Fruit fly (Drosophila melanogaster): Measurements from ENCODE around the gene CG31697.

The CG31697 gene

dm6 chr2L:19575626-19576298 is 40.5 kb downstream of the CG31697 start (continued):
- TF ChIP-seq chn (GFP tag; optimal IDR thresholded peaks at IDR 0.05) (peak; percentile 98), ken (GFP tag; IDR thresholded peaks at IDR 0.05) (peak; percentile 89), CG2120 (GFP tag; optimal IDR thresholded peaks at IDR 0.05) (peak; percentile 98), CG6254 (GFP tag; optimal IDR thresholded peaks at IDR 0.05) (peak; percentile 81), CG1233 (GFP tag; optimal IDR thresholded peaks at IDR 0.05) (peak; percentile 96), pita (GFP tag; optimal IDR thresholded peaks at IDR 0.05) (peak; percentile 62), TFAM (GFP tag; optimal IDR thresholded peaks at IDR 0.05) (peak; percentile 76), CG15011 (GFP tag; optimal IDR thresholded peaks at IDR 0.05) (peak; percentile 95), Hr39 (optimal IDR thresholded peaks at IDR 0.05) (no peak), CHES-1-like (GFP tag; optimal IDR thresholded peaks at IDR 0.05) (peak; percentile 96), CG10565 (GFP tag; optimal IDR thresholded peaks at IDR 0.05) (peak; percentile 83), esg (GFP tag; conservative IDR thresholded peaks at IDR 0.05) (peak; percentile 97), CG14965 (GFP tag; optimal IDR thresholded peaks at IDR 0.05; ENCODE audit: borderline replicate concordance) (peak; percentile 84), HmgD (GFP tag; optimal IDR thresholded peaks at IDR 0.05) (peak; percentile 63), tgo (GFP tag; IDR thresholded peaks at IDR 0.05) (peak; percentile 92), CG30431 (GFP tag; optimal IDR thresholded peaks at IDR 0.05) (peak; percentile 97), CG17912 (GFP tag; optimal IDR thresholded peaks at IDR 0.05) (peak; percentile 62), CG4820 (GFP tag; optimal IDR thresholded peaks at IDR 0.05) (peak; percentile 94), CG34422 (GFP tag; IDR thresholded peaks at IDR 0.05) (peak; percentile 91), CG9727 (GFP tag; optimal IDR thresholded peaks at IDR 0.05) (peak; percentile 98), CG2199 (GFP tag; IDR thresholded peaks at IDR 0.05) (peak; percentile 58; the same call in 1 of the 3 replicates), MTF-1 (GFP tag; optimal IDR thresholded peaks at IDR 0.05; ENCODE audit: borderline replicate concordance) (peak; percentile 35), Ets97D (GFP tag; optimal IDR thresholded peaks at IDR 0.05) (peak; percentile 96), CG6654 (GFP tag; optimal IDR thresholded peaks at IDR 0.05) (peak; percentile 89), CG16813 (GFP tag; IDR thresholded peaks at IDR 0.05; ENCODE audit: partially characterized antibody) (no peak), CG4404 (GFP tag; IDR thresholded peaks at IDR 0.05) (peak; percentile 95), CG9932 (GFP tag; IDR thresholded peaks at IDR 0.05) (peak; percentile 95), en (GFP tag; optimal IDR thresholded peaks at IDR 0.05) (peak; percentile 94), crol (GFP tag; IDR thresholded peaks at IDR 0.05) (peak; percentile 67), CG3838 (GFP tag; optimal IDR thresholded peaks at IDR 0.05) (peak; percentile 88), scrt (GFP tag; optimal IDR thresholded peaks at IDR 0.05) (peak; percentile 89), CG12391 (tag; optimal IDR thresholded peaks at IDR 0.05) (peak; percentile 97), Adf1 (GFP tag; IDR thresholded peaks at IDR 0.05) (peak; percentile 59), CG11456 (GFP tag; IDR thresholded peaks at IDR 0.05) (peak; percentile 94), B-H2 (GFP tag; optimal IDR thresholded peaks at IDR 0.05) (peak; percentile 72), Ptx1 (GFP tag; IDR thresholded peaks at IDR 0.05) (peak; percentile 96), Sry-δ (GFP tag; optimal IDR thresholded peaks at IDR 0.05) (peak; percentile 69), fd64A (GFP tag; optimal IDR thresholded peaks at IDR 0.05) (peak; percentile 81), hth (optimal IDR thresholded peaks at IDR 0.05) (no peak), sim (GFP tag; IDR thresholded peaks at IDR 0.05) (0 out of 2 replicates have a peak, but pooled peaks have one; percentile 42), ems (GFP tag; optimal IDR thresholded peaks at IDR 0.05) (peak; percentile 98), ac (GFP tag; optimal IDR thresholded peaks at IDR 0.05) (no peak), otp (GFP tag; IDR thresholded peaks at IDR 0.05) (peak; percentile 76; the same call in 2 of the 3 replicates), amos (GFP tag; IDR thresholded peaks at IDR 0.05; ENCODE audit: partially characterized antibody) (peak; percentile 27; the same call in 1 of the 2 replicates), Hsf (GFP tag; optimal IDR thresholded peaks at IDR 0.05) (peak; percentile 98), pfk (GFP tag; optimal IDR thresholded peaks at IDR 0.05) (peak; percentile 100), slp2 (GFP tag; optimal IDR thresholded peaks at IDR 0.05) (peak; percentile 97), CG34224 (GFP tag; IDR thresholded peaks at IDR 0.05; ENCODE audit: partially characterized antibody) (no peak; the same call in 1 of the 3 replicates), CG30403 (GFP tag; optimal IDR thresholded peaks at IDR 0.05) (peak; percentile 99), CG17802 (tag; optimal IDR thresholded peaks at IDR 0.05) (peak; percentile 87)

Measured in whole organism, embryonic.